Worm (Caenorhabditis elegans) whole organism, midembryonic: ENCODE data around the gene sec-61.G.

ENCODE experiments used
- T22C8.4 ChIP-seq: fragments of 200-800 bp; sonication (Bioruptor generic); IDR thresholded peaks from 2 replicates; pipeline ENCODE4 v1.3.6; 2022; ENCODE audit warnings: missing genetic modification characterization, missing compliant biosample characterization
- cog-1 ChIP-seq: sonication (generic microtip); optimal IDR thresholded peaks from 2 replicates; lab custom pipeline; 2016; ENCODE audit warnings: missing genetic modification characterization, missing compliant biosample characterization
- flt-1 ChIP-seq: fragments of 200-800 bp; sonication (Bioruptor generic); IDR thresholded peaks from 2 replicates; pipeline ENCODE4 v1.3.6; 2022; ENCODE audit warnings: missing genetic modification characterization, missing compliant biosample characterization
- klf-2 ChIP-seq: fragments of 200-800 bp; sonication (Bioruptor generic); conservative IDR thresholded peaks from 2 replicates; pipeline ENCODE4 v1.3.6; 2022; ENCODE audit warnings: missing genetic modification reagents, missing genetic modification characterization, missing compliant biosample characterization
- med-1 ChIP-seq: sonication (generic microtip); optimal IDR thresholded peaks from 2 replicates; lab custom pipeline; 2017; ENCODE audit warnings: missing genetic modification characterization, mild to moderate bottlenecking, missing compliant biosample characterization, antibody characterized with exemption, missing genetic modification reagents; ENCODE audit not compliant: insufficient read depth
- ref-1 ChIP-seq: fragments of 200-800 bp; sonication (Bioruptor generic); conservative IDR thresholded peaks from 2 replicates; pipeline ENCODE4 v1.3.6; 2022; ENCODE audit warnings: missing genetic modification reagents, missing genetic modification characterization, missing compliant biosample characterization
- tab-1 ChIP-seq: fragments of 200-800 bp; sonication (Bioruptor generic); IDR thresholded peaks from 2 replicates; pipeline ENCODE4 v1.3.6; 2022; ENCODE audit warnings: missing genetic modification characterization, missing compliant biosample characterization
- ztf-23 ChIP-seq: fragments of 200-800 bp; sonication (Bioruptor generic); IDR thresholded peaks from 2 replicates; pipeline ENCODE4 v1.3.6; 2022; ENCODE audit warnings: missing genetic modification reagents, missing genetic modification characterization, missing compliant biosample characterization
- ztf-29 ChIP-seq: fragments of 200-800 bp; sonication (Bioruptor generic); IDR thresholded peaks from 2 replicates; pipeline ENCODE4 v1.3.6; 2022; ENCODE audit warnings: missing genetic modification reagents, missing genetic modification characterization, missing compliant biosample characterization

Gene sec-61.G

DNA sequence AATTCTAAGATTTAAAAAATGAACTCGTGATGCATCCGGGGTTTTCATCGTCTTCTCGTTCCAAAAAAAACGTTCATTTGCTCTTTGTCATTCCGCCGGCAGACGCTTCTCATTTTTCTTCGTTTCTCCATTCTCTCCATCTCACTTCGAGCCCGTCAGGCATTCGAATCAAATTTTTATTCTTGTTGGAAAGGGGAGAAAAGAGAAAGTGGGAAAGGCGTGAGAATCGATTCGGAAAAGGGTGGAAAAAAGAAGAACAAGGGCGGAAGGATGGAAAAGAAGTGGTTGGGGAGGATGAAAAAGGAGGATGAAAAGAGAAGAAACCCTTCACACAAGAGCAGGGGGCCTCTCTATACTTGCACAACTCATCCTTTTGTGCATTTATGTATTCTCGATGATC is 7.9 kb upstream of the sec-61.G start:
- no peak for TF ChIP-seq med-1 (GFP tag; lab: Kevin White, UChicago)
- no peak for TF ChIP-seq tab-1
- no peak for TF ChIP-seq T22C8.4
- TF ChIP-seq flt-1 (GFP tag; lab: Robert Waterston, UW) = no peak
- TF ChIP-seq ztf-29 (GFP tag; lab: Robert Waterston, UW) = no peak
- TF ChIP-seq klf-2 (GFP tag; lab: Robert Waterston, UW) = no peak
- no peak for TF ChIP-seq cog-1
- TF ChIP-seq ref-1 (GFP tag; lab: Robert Waterston, UW) = no peak
- no peak for TF ChIP-seq ztf-23 (GFP tag; lab: Robert Waterston, UW)

DNA sequence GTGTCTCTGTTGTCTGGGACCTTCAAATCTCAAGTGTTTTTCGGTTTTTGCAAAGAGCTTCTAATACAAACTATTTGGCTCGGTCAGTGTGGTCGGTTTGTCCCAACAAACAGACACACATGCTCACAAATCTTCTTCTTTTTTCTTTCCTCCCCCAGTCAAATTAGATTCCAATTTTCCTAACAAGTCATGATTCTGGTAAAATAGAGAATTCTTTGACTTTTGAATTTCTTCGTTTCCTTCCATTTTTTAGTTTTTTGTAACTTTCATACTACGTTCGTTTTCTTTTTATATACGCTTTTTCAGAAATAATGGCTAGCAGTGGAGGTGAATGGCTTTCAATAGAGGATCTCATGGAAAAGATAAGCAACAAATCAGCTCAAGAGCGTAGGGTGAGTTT is 6.8 kb upstream of the sec-61.G start, which contains the start of gene F32D8.15:
F32D8.15 (plus strand) TSS at position 301 of the 400 bp plus-strand sequence.
- TF ChIP-seq med-1 (GFP tag; lab: Kevin White, UChicago) (no peak), flt-1 (GFP tag; lab: Robert Waterston, UW) (no peak), ztf-23 (GFP tag; lab: Robert Waterston, UW) (no peak), tab-1 (no peak), ztf-29 (GFP tag; lab: Robert Waterston, UW) (no peak), T22C8.4 (no peak), klf-2 (GFP tag; lab: Robert Waterston, UW) (no peak), ref-1 (GFP tag; lab: Robert Waterston, UW) (no peak), cog-1 (no peak)

DNA sequence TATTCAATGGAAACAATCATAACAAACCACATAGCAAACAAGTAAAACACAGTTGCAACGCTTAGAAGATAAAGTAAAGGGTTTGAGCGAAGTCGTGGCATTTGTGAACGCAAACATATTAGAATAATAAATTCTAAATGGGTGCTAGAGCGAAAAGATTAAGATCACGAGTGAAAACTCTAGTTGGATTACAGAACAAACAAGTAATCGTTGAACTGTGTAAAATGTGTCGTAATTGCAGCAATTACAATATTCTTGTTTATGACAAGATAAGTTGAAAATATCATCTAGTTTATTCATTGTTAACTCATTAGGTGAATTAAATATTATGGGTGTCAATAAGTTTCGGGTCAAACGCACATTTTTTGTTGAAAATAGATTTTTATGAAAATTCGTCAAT is 5.7 kb upstream of the sec-61.G start, which contains the start of gene F32D8.8:
F32D8.8 (minus strand) TSS at position 101 of the 400 bp plus-strand sequence.
- TF ChIP-seq ztf-23 (GFP tag; lab: Robert Waterston, UW) (no peak), ref-1 (GFP tag; lab: Robert Waterston, UW) (no peak), tab-1 (no peak), flt-1 (GFP tag; lab: Robert Waterston, UW) (no peak), ztf-29 (GFP tag; lab: Robert Waterston, UW) (no peak), cog-1 (no peak), klf-2 (GFP tag; lab: Robert Waterston, UW) (no peak)

DNA sequence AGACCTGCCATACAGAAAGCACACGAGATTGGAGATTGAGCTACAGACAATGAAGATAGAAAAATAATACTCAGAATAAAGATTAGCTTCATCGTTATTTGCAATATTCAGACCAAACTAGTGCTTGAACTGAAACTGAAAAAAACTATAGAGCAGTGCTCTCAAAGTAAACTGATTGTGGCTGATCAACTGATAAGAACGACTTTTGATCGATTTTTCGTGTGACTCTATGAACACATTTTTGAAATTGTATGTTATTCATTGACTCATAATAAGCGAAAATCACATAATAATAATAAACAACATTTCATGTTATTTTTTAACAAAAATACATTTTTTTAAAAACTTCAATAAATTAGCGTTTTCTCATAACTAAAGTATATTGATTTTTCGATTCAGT is 4.2 kb upstream of the sec-61.G start, which contains the start of gene spp-16:
spp-16 (minus strand) TSS at position 179 of the 400 bp plus-strand sequence.
- TF ChIP-seq tab-1 (no peak), flt-1 (GFP tag; lab: Robert Waterston, UW) (no peak), T22C8.4 (no peak), ztf-23 (GFP tag; lab: Robert Waterston, UW) (no peak), ref-1 (GFP tag; lab: Robert Waterston, UW) (no peak), cog-1 (no peak), med-1 (GFP tag; lab: Kevin White, UChicago) (no peak), klf-2 (GFP tag; lab: Robert Waterston, UW) (no peak), ztf-29 (GFP tag; lab: Robert Waterston, UW) (no peak)

DNA sequence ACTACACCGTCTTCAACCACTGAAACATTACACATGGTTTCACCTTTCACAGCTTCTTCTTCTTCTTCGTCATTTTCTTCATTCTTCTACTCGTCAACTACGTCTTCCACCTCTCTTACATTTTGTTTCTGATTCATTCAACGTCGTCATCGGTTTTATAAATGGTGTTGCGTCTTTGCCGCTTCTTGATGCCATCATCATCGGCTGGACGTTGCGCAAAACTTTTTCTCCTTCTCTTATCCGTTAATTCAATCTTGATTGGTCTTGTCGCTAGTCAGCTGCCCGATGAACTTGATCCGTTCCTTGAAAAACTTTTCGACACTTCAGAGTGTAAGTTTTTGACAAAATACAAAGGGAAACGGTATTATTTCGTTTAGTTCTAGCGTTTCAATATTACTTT is 1.7 kb upstream of the sec-61.G start:
- no peak for TF ChIP-seq T22C8.4
- no peak for TF ChIP-seq flt-1 (GFP tag; lab: Robert Waterston, UW)
- no peak for TF ChIP-seq ztf-29 (GFP tag; lab: Robert Waterston, UW)
- TF ChIP-seq ztf-23 (GFP tag; lab: Robert Waterston, UW) = no peak
- TF ChIP-seq ref-1 (GFP tag; lab: Robert Waterston, UW) = no peak
- no peak for TF ChIP-seq tab-1
- TF ChIP-seq med-1 (GFP tag; lab: Kevin White, UChicago) = no peak
- TF ChIP-seq cog-1 = no peak
- TF ChIP-seq klf-2 (GFP tag; lab: Robert Waterston, UW) = no peak

DNA sequence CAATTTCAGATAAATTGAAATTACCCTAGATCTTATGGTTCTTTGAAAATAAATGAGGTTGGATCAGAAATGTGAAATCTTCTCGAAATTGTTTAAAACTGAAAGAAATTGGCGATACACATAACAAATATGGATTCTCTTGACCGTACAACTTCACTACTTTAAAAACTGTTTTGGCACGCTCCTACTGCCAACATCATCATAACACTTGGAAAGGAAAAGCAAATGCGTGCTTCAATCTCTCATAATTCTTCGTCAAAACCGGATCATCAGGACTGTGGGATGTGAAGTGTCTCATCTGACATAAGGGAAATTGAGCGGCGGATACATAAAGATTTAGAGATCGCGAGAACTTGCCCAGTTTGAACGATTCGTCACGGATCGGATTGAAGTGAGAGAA is 1.2 kb upstream of the sec-61.G start, which contains the start of gene F32D8.7:
F32D8.7 (plus strand) TSS at position 329 of the 400 bp plus-strand sequence.
- no peak for TF ChIP-seq ztf-29 (GFP tag; lab: Robert Waterston, UW)
- no peak for TF ChIP-seq flt-1 (GFP tag; lab: Robert Waterston, UW)
- TF ChIP-seq klf-2 (GFP tag; lab: Robert Waterston, UW) = no peak
- TF ChIP-seq ztf-23 (GFP tag; lab: Robert Waterston, UW) = no peak
- TF ChIP-seq med-1 (GFP tag; lab: Kevin White, UChicago) = no peak
- no peak for TF ChIP-seq cog-1
- no peak for TF ChIP-seq T22C8.4
- TF ChIP-seq tab-1 = no peak
- no peak for TF ChIP-seq ref-1 (GFP tag; lab: Robert Waterston, UW)

DNA sequence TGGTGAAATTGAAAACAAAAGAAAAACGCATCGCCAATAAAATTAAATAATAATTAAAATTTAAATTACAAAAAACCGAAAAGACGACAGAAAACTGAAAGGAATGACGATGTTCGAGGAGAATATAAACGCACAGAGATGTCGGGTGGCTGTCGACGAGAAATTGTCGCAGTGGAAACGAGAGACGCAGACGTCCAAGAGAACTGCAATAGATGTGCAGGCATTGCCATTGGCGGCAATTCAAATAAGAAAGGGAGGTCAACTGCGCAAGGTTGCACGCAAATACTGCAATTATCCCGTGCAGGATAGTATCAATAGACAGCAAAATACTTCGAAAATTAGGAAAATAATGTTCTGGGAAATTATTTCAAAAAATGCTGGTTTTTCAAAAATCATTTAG is 229 bp upstream of the sec-61.G start:
- TF ChIP-seq cog-1 (peak; percentile 95), ref-1 (GFP tag; lab: Robert Waterston, UW) (no peak), tab-1 (0 out of 2 replicates have a peak, but pooled peaks have one; percentile 36), T22C8.4 (peak; percentile 49; the same call in 1 of the 2 replicates), ztf-23 (GFP tag; lab: Robert Waterston, UW) (peak; percentile 90), ztf-29 (GFP tag; lab: Robert Waterston, UW) (no peak), med-1 (GFP tag; lab: Kevin White, UChicago) (no peak), flt-1 (GFP tag; lab: Robert Waterston, UW) (peak; percentile 86), klf-2 (GFP tag; lab: Robert Waterston, UW) (no peak)

DNA sequence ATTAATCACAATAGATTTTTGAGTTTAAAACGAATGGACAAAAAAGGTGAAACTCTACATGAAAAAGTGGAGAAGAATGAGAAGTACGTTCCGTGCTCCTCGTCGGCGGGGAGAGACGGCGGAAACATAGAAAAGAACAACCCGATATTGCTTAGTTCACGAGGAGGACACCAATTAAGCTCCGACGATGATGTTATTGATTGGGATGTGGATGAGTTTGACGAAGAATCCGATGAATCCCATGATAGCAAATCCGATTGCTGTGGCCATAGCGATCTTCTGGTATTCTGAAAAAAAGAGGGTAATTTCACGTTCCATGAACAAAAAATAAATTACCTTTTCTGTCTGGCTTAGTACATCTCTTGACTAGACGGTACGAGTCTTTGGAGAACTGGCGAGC is 237 bp downstream of the sec-61.G start:
- no peak for TF ChIP-seq ztf-29 (GFP tag; lab: Robert Waterston, UW)
- TF ChIP-seq ztf-23 (GFP tag; lab: Robert Waterston, UW) = no peak
- TF ChIP-seq tab-1 = no peak
- TF ChIP-seq T22C8.4 = no peak
- no peak for TF ChIP-seq klf-2 (GFP tag; lab: Robert Waterston, UW)
- no peak for TF ChIP-seq flt-1 (GFP tag; lab: Robert Waterston, UW)
- TF ChIP-seq med-1 (GFP tag; lab: Kevin White, UChicago) = no peak
- no peak for TF ChIP-seq ref-1 (GFP tag; lab: Robert Waterston, UW)
- TF ChIP-seq cog-1 = no peak

DNA sequence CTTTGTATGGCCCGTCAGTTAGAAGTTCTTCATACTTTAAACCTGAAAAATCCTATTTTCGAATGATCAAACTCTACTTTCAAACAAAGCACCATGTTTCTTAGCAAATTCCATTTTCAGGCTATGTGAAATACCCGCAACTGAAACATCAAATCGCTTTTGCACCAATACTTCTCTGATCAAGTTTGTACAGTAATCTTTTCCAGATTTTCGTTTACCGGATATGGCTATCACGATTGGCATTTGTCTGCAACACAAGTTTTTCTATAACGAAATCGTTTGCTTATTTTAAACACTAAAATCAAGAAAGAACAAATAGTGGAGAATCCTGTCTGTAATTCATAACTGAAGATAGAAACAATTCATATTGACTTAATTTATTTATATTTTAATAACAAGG is 648 bp downstream of the sec-61.G start, which contains the start of gene F32D8.13:
F32D8.13 (minus strand) TSS at position 249 of the 400 bp plus-strand sequence.
- TF ChIP-seq klf-2 (GFP tag; lab: Robert Waterston, UW) = no peak
- no peak for TF ChIP-seq ref-1 (GFP tag; lab: Robert Waterston, UW)
- no peak for TF ChIP-seq tab-1
- TF ChIP-seq med-1 (GFP tag; lab: Kevin White, UChicago) = no peak
- TF ChIP-seq ztf-23 (GFP tag; lab: Robert Waterston, UW) = no peak
- TF ChIP-seq flt-1 (GFP tag; lab: Robert Waterston, UW) = no peak
- no peak for TF ChIP-seq T22C8.4
- no peak for TF ChIP-seq ztf-29 (GFP tag; lab: Robert Waterston, UW)
- TF ChIP-seq cog-1 = no peak
